Worm (Caenorhabditis elegans) whole organism, early embryonic: ENCODE measurements around the gene Y62H9A.9.

Source experiments
- aly-1 ChIP-seq: sonication (generic microtip); optimal IDR thresholded peaks from 2 replicates; lab custom pipeline; 2016; ENCODE audit warnings: missing genetic modification characterization, missing compliant biosample characterization
- ama-1 ChIP-seq: fragments of 150-350 bp; optimal IDR thresholded peaks from 2 replicates; lab custom pipeline; 2014
- ceh-13 ChIP-seq: fragments of 200-800 bp; sonication (Bioruptor generic); optimal IDR thresholded peaks from 2 replicates; lab custom pipeline; 2018; ENCODE audit warnings: mild to moderate bottlenecking, missing genetic modification characterization, missing compliant biosample characterization
- ceh-36 ChIP-seq: sonication (generic microtip); optimal IDR thresholded peaks from 2 replicates; lab custom pipeline; 2016; ENCODE audit warnings: missing genetic modification characterization, inconsistent platforms, missing compliant biosample characterization
- ets-7 ChIP-seq: sonication (generic microtip); optimal IDR thresholded peaks from 2 replicates; lab custom pipeline; 2016; ENCODE audit warnings: missing genotype, missing genetic modification characterization, missing compliant biosample characterization
- flt-1 ChIP-seq: fragments of 200-800 bp; sonication (Bioruptor generic); IDR thresholded peaks from 2 replicates; pipeline ENCODE4 v1.3.6; 2022; ENCODE audit warnings: missing genetic modification characterization, missing compliant biosample characterization
- hmbx-1 ChIP-seq: sonication (generic microtip); optimal IDR thresholded peaks from 2 replicates; lab custom pipeline; 2016; ENCODE audit warnings: mild to moderate bottlenecking, missing genetic modification characterization, missing compliant biosample characterization
- hmg-4 ChIP-seq: fragments of 200-800 bp; sonication (Bioruptor generic); optimal IDR thresholded peaks from 2 replicates; lab custom pipeline; 2018; ENCODE audit warnings: mild to moderate bottlenecking, missing genetic modification characterization, missing compliant biosample characterization
- hnd-1 ChIP-seq: sonication (generic microtip); optimal IDR thresholded peaks from 2 replicates; lab custom pipeline; 2016; ENCODE audit warnings: missing genetic modification characterization, missing compliant biosample characterization
- scrt-1 ChIP-seq: fragments of 200-800 bp; sonication (Bioruptor generic); IDR thresholded peaks from 2 replicates; pipeline ENCODE4 v1.3.6; 2022; ENCODE audit warnings: missing genetic modification characterization, missing compliant biosample characterization
- tbx-11 ChIP-seq: fragments of 200-800 bp; sonication (Bioruptor generic); IDR thresholded peaks from 2 replicates; pipeline ENCODE4 v1.3.6; 2022; ENCODE audit warnings: missing genetic modification characterization, missing compliant biosample characterization
- tra-4 ChIP-seq: sonication (generic microtip); optimal IDR thresholded peaks from 2 replicates; lab custom pipeline; 2017; ENCODE audit warnings: missing genetic modification characterization, missing compliant biosample characterization

ce11 chrX:11933547-11933946 is 35.6 kb upstream of the Y62H9A.9 start:
- no peak for TF ChIP-seq tra-4 (tag; lab: Kevin White, UChicago)
- TF ChIP-seq hnd-1 (tag; lab: Kevin White, UChicago): no peak
- TF ChIP-seq tbx-11 (GFP tag; lab: Robert Waterston, UW): no peak
- no peak for TF ChIP-seq ceh-36 (tag; lab: Kevin White, UChicago)
- no peak for TF ChIP-seq hmg-4 (GFP tag; lab: Kevin White, UChicago)
- no peak for TF ChIP-seq scrt-1 (GFP tag; lab: Robert Waterston, UW)
- no peak for TF ChIP-seq flt-1 (GFP tag; lab: Robert Waterston, UW)
- no peak for TF ChIP-seq hmbx-1 (tag; lab: Kevin White, UChicago)
- TF ChIP-seq ceh-13 (GFP tag; lab: Kevin White, UChicago): no peak
- no peak for TF ChIP-seq ets-7
- no peak for TF ChIP-seq ama-1 (lab: Kevin White, UChicago)
- TF ChIP-seq aly-1 (tag; lab: Kevin White, UChicago): no peak
